Fruit fly (Drosophila melanogaster) whole organism, embryonic: ENCODE results near the gene TwdlC.
A peak's percentile ranks its signal among the peaks of the same experiment; 100 is the strongest.

Experiments
- B-H1 ChIP-seq: fragments of 200-800 bp; sonication (Bioruptor generic); IDR thresholded peaks from 3 replicates; pipeline ENCODE4 v1.3.6; 2022; ENCODE audit warnings: missing biosample characterization, missing genetic modification characterization
- CG10147 ChIP-seq: fragments of 200-800 bp; sonication (Bioruptor generic); optimal IDR thresholded peaks from 2 replicates; lab custom pipeline; 2019; ENCODE audit warnings: missing biosample characterization, mild to moderate bottlenecking, missing genetic modification characterization, moderate library complexity
- CG11504 ChIP-seq: fragments of 200-800 bp; sonication (Bioruptor generic); optimal IDR thresholded peaks from 3 replicates; lab custom pipeline; 2019; ENCODE audit warnings: missing biosample characterization, mild to moderate bottlenecking, missing genetic modification characterization, moderate library complexity
- CG15269 ChIP-seq: fragments of 200-800 bp; sonication (Bioruptor generic); optimal IDR thresholded peaks from 2 replicates; lab custom pipeline; 2018; ENCODE audit warnings: missing biosample characterization, mild to moderate bottlenecking, missing genetic modification characterization, moderate library complexity
- CG17568 ChIP-seq: fragments of 200-800 bp; sonication (Bioruptor generic); optimal IDR thresholded peaks from 2 replicates; lab custom pipeline; 2018; ENCODE audit warnings: missing biosample characterization, mild to moderate bottlenecking, missing genetic modification characterization, moderate library complexity
- CG2116 ChIP-seq: fragments of 200-800 bp; sonication (Bioruptor generic); optimal IDR thresholded peaks from 3 replicates; lab custom pipeline; 2018; ENCODE audit warnings: missing biosample characterization, mild to moderate bottlenecking, missing genetic modification characterization
- CG30020 ChIP-seq: fragments of 200-800 bp; optimal IDR thresholded peaks from 2 replicates; lab custom pipeline; 2019; ENCODE audit warnings: missing biosample characterization, mild to moderate bottlenecking, missing genetic modification characterization, moderate library complexity
- CG3065 ChIP-seq: fragments of 200-800 bp; sonication (Bioruptor generic); optimal IDR thresholded peaks from 2 replicates; lab custom pipeline; 2016; ENCODE audit warnings: missing biosample characterization, missing genetic modification characterization
- CG32767 ChIP-seq: fragments of 200-800 bp; sonication (Bioruptor generic); IDR thresholded peaks from 2 replicates; pipeline ENCODE4 v1.3.6; 2022; ENCODE audit warnings: missing biosample characterization, missing genetic modification characterization
- CG3995 ChIP-seq: fragments of 200-800 bp; sonication (Bioruptor generic); optimal IDR thresholded peaks from 3 replicates; lab custom pipeline; 2016; ENCODE audit warnings: missing biosample characterization, missing genetic modification characterization
- CG4617 ChIP-seq: fragments of 200-800 bp; sonication (Bioruptor generic); optimal IDR thresholded peaks from 3 replicates; lab custom pipeline; 2016; ENCODE audit warnings: missing biosample characterization, missing genetic modification characterization, borderline replicate concordance
- CG7928 ChIP-seq: fragments of 200-800 bp; sonication (Bioruptor generic); optimal IDR thresholded peaks from 2 replicates; lab custom pipeline; 2017; ENCODE audit warnings: missing biosample characterization, mild to moderate bottlenecking, missing genetic modification characterization
- CG9932 ChIP-seq: fragments of 200-800 bp; sonication (Bioruptor generic); IDR thresholded peaks from 2 replicates; pipeline ENCODE4 v1.3.6; 2022; ENCODE audit warnings: missing biosample characterization, missing genetic modification characterization
- CrebB ChIP-seq: fragments of 200-800 bp; sonication (Bioruptor generic); optimal IDR thresholded peaks from 3 replicates; lab custom pipeline; 2018; ENCODE audit warnings: missing biosample characterization, mild to moderate bottlenecking, missing genetic modification characterization
- D19A ChIP-seq: fragments of 200-800 bp; optimal IDR thresholded peaks from 3 replicates; lab custom pipeline; 2019; ENCODE audit warnings: missing biosample characterization, mild to moderate bottlenecking, missing genetic modification characterization, moderate library complexity
- ERR ChIP-seq: fragments of 200-800 bp; sonication (Bioruptor generic); optimal IDR thresholded peaks from 2 replicates; lab custom pipeline; 2016; ENCODE audit warnings: missing biosample characterization, missing genetic modification characterization
- Fer1 ChIP-seq: fragments of 200-800 bp; sonication (Bioruptor generic); optimal IDR thresholded peaks from 2 replicates; lab custom pipeline; 2017; ENCODE audit warnings: missing biosample characterization, mild to moderate bottlenecking, missing genetic modification characterization
- Fer3 ChIP-seq: fragments of 200-800 bp; sonication (Bioruptor generic); optimal IDR thresholded peaks from 2 replicates; lab custom pipeline; 2018; ENCODE audit warnings: missing biosample characterization, mild to moderate bottlenecking, missing genetic modification characterization, moderate library complexity
- Gsc ChIP-seq: fragments of 200-800 bp; sonication (Bioruptor generic); IDR thresholded peaks from 2 replicates; pipeline ENCODE4 v1.3.6; 2022; ENCODE audit warnings: missing biosample characterization, missing genetic modification characterization
- Hr51 ChIP-seq, 2 experiments: fragments of 200-800 bp; sonication (Bioruptor generic); optimal IDR thresholded peaks; 2 replicates in 1 of 2; 3 replicates in 1 of 2; lab custom pipeline; 2016 to 2018; ENCODE audit warnings: missing biosample characterization in 2 of 2, missing genetic modification characterization in 2 of 2, mild to moderate bottlenecking in 1 of 2, moderate library complexity in 1 of 2
- Hr78 ChIP-seq, 2 experiments: fragments of 200-800 bp in 1 of 2; fragments of >200 bp in 1 of 2; sonication (Bioruptor generic) in 1 of 2; optimal IDR thresholded peaks; 2 replicates each; lab custom pipeline; 2017 to 2019; ENCODE audit warnings: missing biosample characterization in 2 of 2, missing genetic modification characterization in 2 of 2, mild to moderate bottlenecking in 1 of 2, moderate library complexity in 1 of 2
- Lpt ChIP-seq: fragments of >200 bp; optimal IDR thresholded peaks from 2 replicates; lab custom pipeline; 2018; ENCODE audit warnings: missing biosample characterization, missing genetic modification characterization
- MBD-R2 ChIP-seq: fragments of 200-800 bp; sonication (Bioruptor generic); IDR thresholded peaks from 2 replicates; pipeline ENCODE4 v1.3.6; 2022; ENCODE audit warnings: missing biosample characterization, missing genetic modification characterization
- NC2α ChIP-seq: fragments of 200-800 bp; sonication (Bioruptor generic); optimal IDR thresholded peaks from 2 replicates; lab custom pipeline; 2016; ENCODE audit warnings: missing biosample characterization, missing genetic modification characterization
- NK7.1 ChIP-seq: fragments of 200-800 bp; sonication (Bioruptor generic); optimal IDR thresholded peaks from 3 replicates; lab custom pipeline; 2016; ENCODE audit warnings: missing biosample characterization, missing genetic modification characterization
- Nf-YC ChIP-seq: fragments of 200-800 bp; optimal IDR thresholded peaks from 3 replicates; lab custom pipeline; 2019; ENCODE audit warnings: missing biosample characterization, mild to moderate bottlenecking, missing genetic modification characterization, moderate library complexity
- PHDP ChIP-seq: fragments of 200-800 bp; sonication (Bioruptor generic); optimal IDR thresholded peaks from 3 replicates; lab custom pipeline; 2018; ENCODE audit warnings: missing biosample characterization, mild to moderate bottlenecking, missing genetic modification characterization, moderate library complexity
- ac ChIP-seq: fragments of 200-800 bp; sonication (Bioruptor generic); optimal IDR thresholded peaks from 3 replicates; lab custom pipeline; 2017; ENCODE audit warnings: missing biosample characterization, mild to moderate bottlenecking, missing genetic modification characterization
- bigmax ChIP-seq: fragments of 200-800 bp; sonication (Bioruptor generic); optimal IDR thresholded peaks from 2 replicates; lab custom pipeline; 2018; ENCODE audit warnings: missing biosample characterization, mild to moderate bottlenecking, missing genetic modification characterization
- br ChIP-seq: fragments of >200 bp; optimal IDR thresholded peaks from 2 replicates; lab custom pipeline; 2017
- chn ChIP-seq: fragments of 200-800 bp; sonication (Bioruptor generic); optimal IDR thresholded peaks from 2 replicates; lab custom pipeline; 2016; ENCODE audit warnings: missing biosample characterization, missing genetic modification characterization
- gce ChIP-seq: fragments of 200-800 bp; sonication (Bioruptor generic); IDR thresholded peaks from 3 replicates; pipeline ENCODE4 v1.3.6; 2022; ENCODE audit warnings: missing biosample characterization, missing genetic modification characterization
- gcm2 ChIP-seq: fragments of 200-800 bp; sonication (Bioruptor generic); optimal IDR thresholded peaks from 2 replicates; lab custom pipeline; 2016; ENCODE audit warnings: missing biosample characterization, missing genetic modification characterization
- gsb-n ChIP-seq: fragments of 200-800 bp; sonication (Bioruptor generic); optimal IDR thresholded peaks from 3 replicates; lab custom pipeline; 2018; ENCODE audit warnings: missing biosample characterization, mild to moderate bottlenecking, missing genetic modification characterization
- ham ChIP-seq: fragments of 200-800 bp; sonication (Bioruptor generic); IDR thresholded peaks from 2 replicates; pipeline ENCODE4 v1.3.6; 2022; ENCODE audit warnings: missing biosample characterization, missing genetic modification characterization
- jigr1 ChIP-seq: fragments of 200-800 bp; sonication (Bioruptor generic); IDR thresholded peaks from 3 replicates; pipeline ENCODE4 v1.3.6; 2022; ENCODE audit warnings: missing biosample characterization, missing genetic modification characterization
- lbe ChIP-seq: fragments of 200-800 bp; sonication (Bioruptor generic); optimal IDR thresholded peaks from 2 replicates; lab custom pipeline; 2016; ENCODE audit warnings: missing biosample characterization, mild to moderate bottlenecking, missing genetic modification characterization
- pb ChIP-seq: fragments of 200-800 bp; sonication (Bioruptor generic); optimal IDR thresholded peaks from 3 replicates; lab custom pipeline; 2016; ENCODE audit warnings: missing biosample characterization, missing genetic modification characterization
- pho ChIP-seq: fragments of 200-800 bp; sonication (Bioruptor generic); optimal IDR thresholded peaks from 2 replicates; lab custom pipeline; 2016; ENCODE audit warnings: missing biosample characterization, missing genetic modification characterization
- phol ChIP-seq: fragments of 200-800 bp; sonication (Bioruptor generic); optimal IDR thresholded peaks from 3 replicates; lab custom pipeline; 2018; ENCODE audit warnings: missing biosample characterization, mild to moderate bottlenecking, missing genetic modification characterization, moderate library complexity
- pnt ChIP-seq: fragments of 200-800 bp; sonication (Bioruptor generic); optimal IDR thresholded peaks from 3 replicates; lab custom pipeline; 2016; ENCODE audit warnings: missing biosample characterization, missing genetic modification characterization
- pros ChIP-seq: fragments of 200-800 bp; sonication (Bioruptor generic); optimal IDR thresholded peaks from 3 replicates; lab custom pipeline; 2019; ENCODE audit warnings: missing biosample characterization, mild to moderate bottlenecking, missing genetic modification characterization, moderate library complexity
- salm ChIP-seq: fragments of 200-800 bp; sonication (Bioruptor generic); optimal IDR thresholded peaks from 2 replicates; lab custom pipeline; 2018; ENCODE audit warnings: missing biosample characterization, mild to moderate bottlenecking, missing genetic modification characterization
- schlank ChIP-seq: fragments of 200-800 bp; sonication (Bioruptor generic); optimal IDR thresholded peaks from 2 replicates; lab custom pipeline; 2018; ENCODE audit warnings: missing biosample characterization, mild to moderate bottlenecking, missing genetic modification characterization
- sens ChIP-seq: fragments of 200-800 bp; sonication (Bioruptor generic); peaks from one replicate; lab custom pipeline; 2016; ENCODE audit warnings: missing biosample characterization, missing genetic modification characterization
- sqz ChIP-seq: fragments of 200-800 bp; sonication (Bioruptor generic); optimal IDR thresholded peaks from 3 replicates; lab custom pipeline; 2018; ENCODE audit warnings: missing biosample characterization, mild to moderate bottlenecking, missing genetic modification characterization
- stc ChIP-seq: fragments of 200-800 bp; sonication (Bioruptor generic); IDR thresholded peaks from 2 replicates; pipeline ENCODE4 v1.3.6; 2022; ENCODE audit warnings: missing biosample characterization, missing genetic modification characterization
- tap ChIP-seq: fragments of 200-800 bp; optimal IDR thresholded peaks from 3 replicates; lab custom pipeline; 2019; ENCODE audit warnings: missing biosample characterization, mild to moderate bottlenecking, missing genetic modification characterization, moderate library complexity
- tgo ChIP-seq: fragments of 200-800 bp; sonication (Bioruptor generic); IDR thresholded peaks from 3 replicates; pipeline ENCODE4 v1.3.6; 2022; ENCODE audit warnings: missing biosample characterization, missing genetic modification characterization
- vfl ChIP-seq: fragments of 200-800 bp; sonication (Bioruptor generic); optimal IDR thresholded peaks from 2 replicates; lab custom pipeline; 2016; ENCODE audit warnings: missing biosample characterization, missing genetic modification characterization
- wdn ChIP-seq: fragments of 200-800 bp; sonication (Bioruptor generic); IDR thresholded peaks from 2 replicates; pipeline ENCODE4 v1.3.6; 2022; ENCODE audit warnings: missing biosample characterization, missing genetic modification characterization
- zen ChIP-seq: fragments of 200-800 bp; sonication (Bioruptor generic); optimal IDR thresholded peaks from 3 replicates; lab custom pipeline; 2018; ENCODE audit warnings: missing biosample characterization, mild to moderate bottlenecking, missing genetic modification characterization, moderate library complexity

The TwdlC gene

dm6 chr3R:26966794-26967323 is 27.8 kb upstream of the TwdlC start, which contains the start of gene CG5521 (continued):
- TF ChIP-seq ham: no peak
- TF ChIP-seq CG3995: no peak
- no peak for TF ChIP-seq gcm2 (GFP tag; lab: Kevin White, UChicago)
- peak; percentile 74 for TF ChIP-seq MBD-R2
- no peak for TF ChIP-seq CG11504 (tag; lab: Kevin White, UChicago)
- no peak for TF ChIP-seq PHDP (tag; lab: Kevin White, UChicago)
- no peak for TF ChIP-seq ERR (GFP tag; lab: Kevin White, UChicago)
- TF ChIP-seq schlank: no peak
- no peak for TF ChIP-seq gce (GFP tag; lab: Robert Waterston, UW)
- no peak for TF ChIP-seq vfl (GFP tag; lab: Kevin White, UChicago)
- TF ChIP-seq CrebB: no peak
- no peak for TF ChIP-seq CG10147 (GFP tag; lab: Kevin White, UChicago)
- peak; percentile 11 for TF ChIP-seq Nf-YC
- TF ChIP-seq tap: no peak
- TF ChIP-seq CG30020: no peak
- no peak for TF ChIP-seq phol (tag; lab: Kevin White, UChicago)
- no peak for TF ChIP-seq pros (GFP tag; lab: Kevin White, UChicago)
- no peak for TF ChIP-seq pho
- no peak for TF ChIP-seq ac (GFP tag; lab: Kevin White, UChicago)
- TF ChIP-seq CG2116 (GFP tag; lab: Kevin White, UChicago): no peak
- no peak for TF ChIP-seq stc (GFP tag; lab: Robert Waterston, UW)
- peak; percentile 62 for TF ChIP-seq sqz (GFP tag; lab: Kevin White, UChicago)
- TF ChIP-seq zen (tag; lab: Kevin White, UChicago): no peak
- no peak for TF ChIP-seq CG17568 (GFP tag; lab: Kevin White, UChicago)
- TF ChIP-seq Fer1: no peak
- TF ChIP-seq CG4617 (GFP tag; lab: Kevin White, UChicago): peak; percentile 78
- TF ChIP-seq CG7928 (GFP tag; lab: Kevin White, UChicago): no peak
- TF ChIP-seq CG3065 (GFP tag; lab: Kevin White, UChicago): no peak
- TF ChIP-seq jigr1 (GFP tag; lab: Robert Waterston, UW): no peak
- TF ChIP-seq chn (GFP tag; lab: Kevin White, UChicago): no peak
- TF ChIP-seq Hr51 (GFP tag; optimal IDR thresholded peaks at IDR 0.05; lab: Kevin White, UChicago): no peak
- TF ChIP-seq NC2α (GFP tag; lab: Kevin White, UChicago): no peak
- no peak for TF ChIP-seq Gsc (GFP tag; lab: Robert Waterston, UW)
- TF ChIP-seq tgo: no peak
- no peak for TF ChIP-seq wdn (GFP tag; lab: Robert Waterston, UW)
- no peak for TF ChIP-seq pnt
- no peak for TF ChIP-seq Fer3 (tag; lab: Kevin White, UChicago)
- no peak for TF ChIP-seq bigmax (GFP tag; lab: Kevin White, UChicago)
- no peak for TF ChIP-seq Lpt (GFP tag; lab: Kevin White, UChicago)
- TF ChIP-seq CG15269: no peak
- TF ChIP-seq B-H1 (GFP tag; lab: Robert Waterston, UW): no peak
- peak; percentile 37 for TF ChIP-seq D19A (tag; lab: Kevin White, UChicago)
- TF ChIP-seq Hr78 (GFP tag; optimal IDR thresholded peaks at IDR 0.05; lab: Kevin White, UChicago): no peak
- peak; percentile 67 for TF ChIP-seq sens (GFP tag; lab: Kevin White, UChicago)
- TF ChIP-seq br (lab: Kevin White, UChicago): no peak
- TF ChIP-seq salm (tag; lab: Kevin White, UChicago): no peak
- TF ChIP-seq gsb-n (tag; lab: Kevin White, UChicago): no peak
- no peak for TF ChIP-seq CG32767 (GFP tag; lab: Robert Waterston, UW)
- 0 out of 2 replicates have a peak, but pooled peaks have one; percentile 16 for TF ChIP-seq CG9932
- TF ChIP-seq pb (GFP tag; lab: Kevin White, UChicago): no peak
- TF ChIP-seq lbe (GFP tag; lab: Kevin White, UChicago): no peak
- TF ChIP-seq NK7.1 (GFP tag; lab: Kevin White, UChicago): no peak
